Fruit fly (Drosophila melanogaster) whole organism, adult: Measurements from ENCODE around the gene CG6067.
"Not testable (repeated sequence)": the region's sequence is repeated elsewhere in the genome, so short reads cannot be mapped to it uniquely, and the experiment has no call there.

Source experiments
- CG11617 ChIP-seq: fragments of 200-800 bp; sonication (Bioruptor generic); optimal IDR thresholded peaks from 2 replicates; lab custom pipeline; 2017; ENCODE audit warnings: mild to moderate bottlenecking, missing biosample characterization, missing genetic modification reagents, missing genetic modification characterization
- CG12768 ChIP-seq: fragments of 200-800 bp; sonication (Bioruptor generic); optimal IDR thresholded peaks from 2 replicates; lab custom pipeline; 2017; ENCODE audit warnings: missing biosample characterization, missing genetic modification characterization, mild to moderate bottlenecking, moderate library complexity, missing genetic modification reagents
- CG14711 ChIP-seq: fragments of 200-800 bp; sonication (Bioruptor generic); optimal IDR thresholded peaks from 2 replicates; lab custom pipeline; 2018; ENCODE audit warnings: missing biosample characterization, mild to moderate bottlenecking, missing genetic modification characterization, moderate library complexity
- CG1620 ChIP-seq: fragments of 200-800 bp; sonication (Bioruptor generic); optimal IDR thresholded peaks from 2 replicates; lab custom pipeline; 2016; ENCODE audit warnings: missing biosample characterization, missing genetic modification characterization
- CG33017 ChIP-seq: fragments of 200-800 bp; sonication (Bioruptor generic); optimal IDR thresholded peaks from 2 replicates; lab custom pipeline; 2018; ENCODE audit warnings: missing biosample characterization, mild to moderate bottlenecking, missing genetic modification characterization, moderate library complexity
- CG5204 ChIP-seq: fragments of 200-800 bp; sonication (Bioruptor generic); optimal IDR thresholded peaks from 2 replicates; lab custom pipeline; 2016; ENCODE audit warnings: missing biosample characterization, missing genetic modification characterization
- CG7101 ChIP-seq: fragments of 200-800 bp; sonication (Bioruptor generic); optimal IDR thresholded peaks from 2 replicates; lab custom pipeline; 2018; ENCODE audit warnings: missing biosample characterization, mild to moderate bottlenecking, missing genetic modification characterization, moderate library complexity
- Clk ChIP-seq: fragments of 200-800 bp; sonication (Bioruptor generic); optimal IDR thresholded peaks from 2 replicates; lab custom pipeline; 2017; ENCODE audit warnings: missing biosample characterization, missing genetic modification characterization
- Crg-1 ChIP-seq: fragments of 200-800 bp; sonication (Bioruptor generic); optimal IDR thresholded peaks from 2 replicates; lab custom pipeline; 2016; ENCODE audit warnings: missing biosample characterization, missing genetic modification characterization
- Hr96 ChIP-seq: fragments of 200-800 bp; sonication (Bioruptor generic); optimal IDR thresholded peaks from 2 replicates; lab custom pipeline; 2016; ENCODE audit warnings: missing biosample characterization, missing genetic modification characterization
- Mnt ChIP-seq: fragments of 200-800 bp; sonication (Bioruptor generic); optimal IDR thresholded peaks from 2 replicates; lab custom pipeline; 2016; ENCODE audit warnings: missing biosample characterization, mild to moderate bottlenecking, missing genetic modification characterization
- bab1 ChIP-seq: fragments of 200-800 bp; sonication (Bioruptor generic); optimal IDR thresholded peaks from 3 replicates; lab custom pipeline; 2019; ENCODE audit warnings: missing biosample characterization, mild to moderate bottlenecking, missing genetic modification characterization, moderate library complexity
- cic ChIP-seq: fragments of 200-800 bp; sonication (Bioruptor generic); optimal IDR thresholded peaks from 2 replicates; lab custom pipeline; 2017; ENCODE audit warnings: missing biosample characterization, mild to moderate bottlenecking, missing genetic modification characterization, moderate library complexity
- kay ChIP-seq: fragments of 200-800 bp; sonication (Bioruptor generic); peaks from one replicate; lab custom pipeline; 2016; ENCODE audit warnings: missing biosample characterization, missing genetic modification characterization, borderline replicate concordance
- ovo ChIP-seq: fragments of 200-800 bp; sonication (Bioruptor generic); optimal IDR thresholded peaks from 2 replicates; lab custom pipeline; 2016; ENCODE audit warnings: missing biosample characterization, missing genetic modification characterization
- pad ChIP-seq: fragments of 200-800 bp; sonication (Bioruptor generic); optimal IDR thresholded peaks from 3 replicates; lab custom pipeline; 2017; ENCODE audit warnings: missing biosample characterization, missing genetic modification characterization, mild to moderate bottlenecking, moderate library complexity, missing genetic modification reagents
- tj ChIP-seq: fragments of 200-800 bp; sonication (Bioruptor generic); optimal IDR thresholded peaks from 3 replicates; lab custom pipeline; 2017; ENCODE audit warnings: missing biosample characterization, mild to moderate bottlenecking, missing genetic modification characterization, moderate library complexity
- toe ChIP-seq: fragments of 200-800 bp; sonication (Bioruptor generic); optimal IDR thresholded peaks from 2 replicates; lab custom pipeline; 2016; ENCODE audit warnings: missing biosample characterization, missing genetic modification characterization

CG6067 gene

dm6 chrX:5945052-5945830, 10.2 kb upstream of the CG6067 start, which contains the start of gene CG32756:
TSS of gene CG32756 (plus strand) at chrX:5945682.
- TF ChIP-seq toe, pad, Hr96 (GFP tag; lab: Kevin White, UChicago): not testable (repeated sequence)

- TF ChIP-seq CG11617 (no peak), CG12768 (GFP tag; lab: Kevin White, UChicago) (no peak), cic (GFP tag; lab: Kevin White, UChicago) (peak; percentile 16), CG33017 (tag; lab: Kevin White, UChicago) (no peak), Mnt (GFP tag; lab: Kevin White, UChicago) (peak; percentile 34), kay (GFP tag; lab: Kevin White, UChicago) (no peak)
Observed at dm6 chrX:5947870-5948498, 7.4 kb upstream of the CG6067 start, which contains the start of gene CG6041. TSS of gene CG6041 (plus strand) at chrX:5948160.

dm6 chrX:5949951-5950350, 5.5 kb upstream of the CG6067 start, which contains the start of gene CG32755:
TSS of gene CG32755 (plus strand) at chrX:5950251.
- TF ChIP-seq CG12768 (GFP tag; lab: Kevin White, UChicago) (no peak), CG14711 (tag; lab: Kevin White, UChicago) (no peak), CG5204 (GFP tag; lab: Kevin White, UChicago) (no peak), pad (GFP tag; lab: Kevin White, UChicago) (no peak), toe (GFP tag; lab: Kevin White, UChicago) (no peak)

DNA sequence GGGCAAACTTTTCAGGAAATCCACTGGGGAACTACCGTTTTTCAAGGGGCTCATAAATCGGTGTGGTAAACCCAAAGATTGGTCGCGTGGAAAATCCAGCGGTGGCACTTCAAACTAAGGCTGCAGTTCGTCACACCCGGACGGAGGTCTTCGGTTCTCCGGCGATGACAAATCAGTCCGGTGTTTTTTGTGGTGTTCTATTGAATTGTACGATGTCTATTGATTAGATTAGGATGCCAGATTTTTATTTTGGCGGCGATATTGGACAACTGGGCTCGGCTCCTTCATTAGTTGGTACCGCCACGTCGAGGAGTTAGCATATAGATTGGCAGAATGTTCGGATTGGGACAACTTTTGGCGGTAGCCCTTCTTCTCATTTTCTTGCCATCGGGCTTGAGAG, 3.2 kb upstream of the CG6067 start, which contains the start of gene CG6048:
Gene CG6048 (plus strand): TSS at position 301 of the 400 bp plus-strand sequence.
- no peak for TF ChIP-seq CG7101 (tag; lab: Kevin White, UChicago)
- TF ChIP-seq CG12768 (GFP tag; lab: Kevin White, UChicago) = no peak
- TF ChIP-seq Hr96 (GFP tag; lab: Kevin White, UChicago) = no peak
- TF ChIP-seq CG14711 (tag; lab: Kevin White, UChicago) = no peak
- TF ChIP-seq ovo (GFP tag; lab: Kevin White, UChicago) = no peak
- TF ChIP-seq CG11617 = no peak
- TF ChIP-seq Crg-1 (GFP tag; lab: Kevin White, UChicago) = no peak
- TF ChIP-seq CG5204 (GFP tag; lab: Kevin White, UChicago) = no peak
- TF ChIP-seq Clk (GFP tag; lab: Kevin White, UChicago) = no peak
- TF ChIP-seq CG1620 = no peak
- TF ChIP-seq Mnt (GFP tag; lab: Kevin White, UChicago) = no peak
- TF ChIP-seq bab1 (GFP tag; lab: Kevin White, UChicago) = no peak

dm6 chrX:5956646-5957441, 1.4 kb downstream of the CG6067 start:
- no peak for TF ChIP-seq Mnt (GFP tag; lab: Kevin White, UChicago)
- TF ChIP-seq CG12768 (GFP tag; lab: Kevin White, UChicago) = peak; percentile 7
- TF ChIP-seq Hr96 (GFP tag; lab: Kevin White, UChicago) = peak; percentile 38
- TF ChIP-seq cic (GFP tag; lab: Kevin White, UChicago) = no peak
- no peak for TF ChIP-seq CG14711 (tag; lab: Kevin White, UChicago)
- no peak for TF ChIP-seq tj (GFP tag; lab: Kevin White, UChicago)
- no peak for TF ChIP-seq CG7101 (tag; lab: Kevin White, UChicago)
- no peak for TF ChIP-seq kay (GFP tag; lab: Kevin White, UChicago)
- TF ChIP-seq Clk (GFP tag; lab: Kevin White, UChicago) = no peak
- TF ChIP-seq CG1620 = no peak
- TF ChIP-seq toe (GFP tag; lab: Kevin White, UChicago) = no peak
- TF ChIP-seq ovo (GFP tag; lab: Kevin White, UChicago) = no peak
- TF ChIP-seq bab1 (GFP tag; lab: Kevin White, UChicago) = no peak

dm6 chrX:5964169-5964686, 8.8 kb downstream of the CG6067 start:
- no peak for TF ChIP-seq CG14711 (tag; lab: Kevin White, UChicago)
- peak; percentile 90 for TF ChIP-seq ovo (GFP tag; lab: Kevin White, UChicago)
- TF ChIP-seq pad (GFP tag; lab: Kevin White, UChicago) = peak; percentile 76
